Fruit fly (Drosophila melanogaster) whole organism, wandering third instar larva: ENCODE data around the gene Ldaf1.

Source experiments
- GATAd ChIP-seq: sonication (Bioruptor generic); optimal IDR thresholded peaks from 2 replicates; lab custom pipeline; 2016; ENCODE audit warnings: missing biosample characterization, missing genetic modification characterization
- HLH106 ChIP-seq: fragments of 200-800 bp; optimal IDR thresholded peaks from 3 replicates; lab custom pipeline; 2019; ENCODE audit warnings: missing biosample characterization, mild to moderate bottlenecking, missing genetic modification characterization, moderate library complexity
- Jra ChIP-seq: sonication (Bioruptor generic); optimal IDR thresholded peaks from 2 replicates; lab custom pipeline; 2016; ENCODE audit warnings: missing biosample characterization, missing genetic modification characterization
- br ChIP-seq: fragments of 200-800 bp; sonication (Bioruptor generic); optimal IDR thresholded peaks from 2 replicates; lab custom pipeline; 2016; ENCODE audit warnings: missing biosample characterization, missing genetic modification characterization
- dl ChIP-seq, 2 experiments: fragments of 175-275, 200-275 bp in 1 of 2; fragments of 200-275 bp in 1 of 2; sonication (Bioruptor generic); optimal IDR thresholded peaks; lab custom pipeline; 2018; ENCODE audit warnings: mild to moderate bottlenecking in 2 of 2, missing biosample characterization in 2 of 2, missing genetic modification characterization in 2 of 2, moderate library complexity in 2 of 2; ENCODE audit not compliant: partially characterized antibody in 2 of 2, insufficient read depth in 1 of 2
- lola ChIP-seq: fragments of >200 bp; optimal IDR thresholded peaks from 2 replicates; lab custom pipeline; 2017; ENCODE audit warnings: missing biosample characterization, missing genetic modification characterization
- psq ChIP-seq: fragments of 200-800 bp; sonication (Bioruptor generic); optimal IDR thresholded peaks from 3 replicates; lab custom pipeline; 2017; ENCODE audit warnings: missing biosample characterization, mild to moderate bottlenecking, missing genetic modification characterization, moderate library complexity
- sage ChIP-seq: fragments of 200-800 bp; sonication (Bioruptor generic); optimal IDR thresholded peaks from 2 replicates; lab custom pipeline; 2016; ENCODE audit warnings: missing biosample characterization, mild to moderate bottlenecking, missing genetic modification characterization
- tai ChIP-seq: sonication (Bioruptor generic); optimal IDR thresholded peaks from 2 replicates; lab custom pipeline; 2016; ENCODE audit warnings: missing biosample characterization, missing genetic modification characterization
- usp ChIP-seq: fragments of >200 bp; optimal IDR thresholded peaks from 2 replicates; lab custom pipeline; 2017; ENCODE audit warnings: missing biosample characterization, missing genetic modification characterization

DNA sequence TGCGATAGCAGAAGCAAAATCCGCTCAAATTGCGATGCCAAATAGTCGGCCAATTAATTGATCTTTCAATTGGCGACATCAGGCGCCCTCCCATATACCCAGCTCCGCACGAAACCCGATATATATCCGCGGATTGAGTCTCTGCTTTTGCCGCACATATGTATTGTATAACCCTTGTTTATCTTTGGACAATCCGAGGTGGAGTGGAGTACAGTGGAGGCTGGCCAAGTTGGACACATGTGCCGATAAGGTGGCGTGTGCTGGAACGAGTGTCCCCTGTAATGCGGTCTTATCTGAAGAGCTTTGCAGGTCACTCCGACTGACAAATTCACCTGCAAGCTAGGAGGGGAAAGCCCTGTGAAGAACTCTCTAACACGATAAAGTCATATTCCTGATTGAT, 7.8 kb upstream of the Ldaf1 start:
- no peak for TF ChIP-seq psq (GFP tag; lab: Kevin White, UChicago)
- TF ChIP-seq Jra = no peak
- TF ChIP-seq dl (GFP tag; optimal IDR thresholded peaks at IDR 0.05; lab: Kevin White, UChicago; ENCODE audit: insufficient read depth in 1 of 2, partially characterized antibody in 2 of 2) = no peak
- no peak for TF ChIP-seq HLH106 (tag; lab: Kevin White, UChicago)
- no peak for TF ChIP-seq tai (GFP tag; lab: Kevin White, UChicago)
- TF ChIP-seq GATAd (GFP tag; lab: Kevin White, UChicago) = no peak
- no peak for TF ChIP-seq br (GFP tag; lab: Kevin White, UChicago)
- no peak for TF ChIP-seq usp (GFP tag; lab: Kevin White, UChicago)
- no peak for TF ChIP-seq lola
- no peak for TF ChIP-seq sage (GFP tag; lab: Kevin White, UChicago)
